Worm (Caenorhabditis elegans): ENCODE data around the gene C47E12.14.

Gene C47E12.14

ce11 chrIV:9944279-9944678, 31.9 kb downstream of the C47E12.14 start:
- TF ChIP-seq nhr-77 (tag; optimal IDR thresholded peaks at IDR 0.05) = peak; percentile 45
- TF ChIP-seq sup-37 (GFP tag; optimal IDR thresholded peaks at IDR 0.05) = no peak
- no peak for TF ChIP-seq grh-1 (GFP tag; IDR thresholded peaks at IDR 0.05)
- no peak for TF ChIP-seq efl-1 (optimal IDR thresholded peaks at IDR 0.05)
- peak in 1 of 2 experiments; percentile 79 for TF ChIP-seq efl-1 (GFP tag; optimal IDR thresholded peaks at IDR 0.05 in 1 of 2)
- peak; percentile 22 for TF ChIP-seq tbx-2 (tag; optimal IDR thresholded peaks at IDR 0.05)
- no peak for TF ChIP-seq pqm-1 (tag; optimal IDR thresholded peaks at IDR 0.05)

ce11 chrIV:9943214-9943613, 33.0 kb downstream of the C47E12.14 start:
- TF ChIP-seq aha-1 (tag; optimal IDR thresholded peaks at IDR 0.05) (no peak), grh-1 (GFP tag; IDR thresholded peaks at IDR 0.05) (no peak), zip-4 (GFP tag; optimal IDR thresholded peaks at IDR 0.05) (no peak), nhr-77 (tag; optimal IDR thresholded peaks at IDR 0.05) (no peak), hpl-2 (GFP tag; optimal IDR thresholded peaks at IDR 0.05) (no peak), mep-1 (tag; optimal IDR thresholded peaks at IDR 0.05) (no peak), vab-15 (tag; optimal IDR thresholded peaks at IDR 0.05) (no peak), mef-2 (tag; optimal IDR thresholded peaks at IDR 0.05) (no peak), elt-3 (tag; optimal IDR thresholded peaks at IDR 0.05) (no peak), nhr-28 (tag; optimal IDR thresholded peaks at IDR 0.05) (no peak), nhr-19 (GFP tag; conservative IDR thresholded peaks at IDR 0.05) (no peak), xbp-1 (tag; optimal IDR thresholded peaks at IDR 0.05) (no peak)

ce11 chrIV:9933580-9933979, 42.6 kb downstream of the C47E12.14 start, which contains the start of gene spe-29:
Gene spe-29 (plus strand): TSS chrIV:9933880.
- TF ChIP-seq efl-1 (optimal IDR thresholded peaks at IDR 0.05) (no peak), efl-1 (GFP tag; optimal IDR thresholded peaks at IDR 0.05 in 1 of 2) (peak in 1 of 2 experiments; percentile 1), rnt-1 (tag; optimal IDR thresholded peaks at IDR 0.05) (no peak), zag-1 (tag; optimal IDR thresholded peaks at IDR 0.05) (no peak), dsc-1 (tag; optimal IDR thresholded peaks at IDR 0.05) (no peak), hpl-2 (GFP tag; optimal IDR thresholded peaks at IDR 0.05) (no peak)

ce11 chrIV:9932055-9932454, 44.1 kb downstream of the C47E12.14 start, which contains the start of the genes trmt-10A and F25H8.2:
Gene trmt-10A (minus strand): TSS chrIV:9932213.
Gene F25H8.2 (plus strand): TSS chrIV:9932235.
- no peak for TF ChIP-seq ztf-4 (tag; optimal IDR thresholded peaks at IDR 0.05)
- peak; percentile 34 to 83 for TF ChIP-seq lsy-2 (tag; optimal IDR thresholded peaks at IDR 0.05)
- no peak for TF ChIP-seq hpl-2 (GFP tag; optimal IDR thresholded peaks at IDR 0.05)
- TF ChIP-seq nhr-71 (tag; optimal IDR thresholded peaks at IDR 0.05) = peak; percentile 36
- peak; percentile 3 for TF ChIP-seq F16B12.6 (tag; optimal IDR thresholded peaks at IDR 0.05)
- peak; percentile 62 to 79 for TF ChIP-seq lin-35 (GFP tag; optimal IDR thresholded peaks at IDR 0.05)
- peak in 1 of 6 experiments; percentile 50 for TF ChIP-seq elt-3 (tag; optimal IDR thresholded peaks at IDR 0.05)
- TF ChIP-seq nhr-12 (tag; optimal IDR thresholded peaks at IDR 0.05) = no peak
- TF ChIP-seq nhr-77 (tag; optimal IDR thresholded peaks at IDR 0.05) = no peak
- no peak for TF ChIP-seq pag-3 (tag; optimal IDR thresholded peaks at IDR 0.05; ENCODE audit: borderline replicate concordance, insufficient read depth)
- no peak for TF ChIP-seq unc-98 (GFP tag; IDR thresholded peaks at IDR 0.05)
- TF ChIP-seq C16A3.4 (tag; optimal IDR thresholded peaks at IDR 0.05) = peak; percentile 67
- no peak for TF ChIP-seq sox-4 (tag; optimal IDR thresholded peaks at IDR 0.05)
- TF ChIP-seq lin-14 (GFP tag; optimal IDR thresholded peaks at IDR 0.05) = peak; percentile 58
- TF ChIP-seq lin-15B (tag; optimal IDR thresholded peaks at IDR 0.05) = peak; percentile 78
- peak; percentile 49 to 75 (median 52) for TF ChIP-seq dpl-1 (GFP tag; optimal IDR thresholded peaks at IDR 0.05)
- TF ChIP-seq efl-1 (optimal IDR thresholded peaks at IDR 0.05) = peak; percentile 47 to 54
- peak; percentile 62 to 91 for TF ChIP-seq efl-1 (GFP tag; optimal IDR thresholded peaks at IDR 0.05 in 1 of 2)
- peak; percentile 38 for TF ChIP-seq snu-23 (GFP tag; optimal IDR thresholded peaks at IDR 0.05)
- TF ChIP-seq hlh-4 (tag; optimal IDR thresholded peaks at IDR 0.05) = no peak
- TF ChIP-seq xbp-1 (tag; optimal IDR thresholded peaks at IDR 0.05) = peak; percentile 13
- TF ChIP-seq mep-1 (tag; optimal IDR thresholded peaks at IDR 0.05) = peak; percentile 77
- peak; percentile 77 for TF ChIP-seq skn-1 (tag; optimal IDR thresholded peaks at IDR 0.05)
- TF ChIP-seq nhr-47 (tag; optimal IDR thresholded peaks at IDR 0.05) = peak; percentile 30
- TF ChIP-seq zip-4 (GFP tag; optimal IDR thresholded peaks at IDR 0.05) = no peak
- TF ChIP-seq ceh-90 (tag; optimal IDR thresholded peaks at IDR 0.05) = no peak
